Fruit fly (Drosophila melanogaster): ENCODE results near the gene mthl7.
A peak's percentile ranks its signal among the peaks of the same experiment; 100 is the strongest.

mthl7 gene

dm6 chr3L:8187397-8187811 lies 7.1 kb upstream of the mthl7 start (continued):
- TF ChIP-seq CG2116 (GFP tag; optimal IDR thresholded peaks at IDR 0.05) = no peak
- peak; percentile 33; the same call in 2 of the 3 replicates for TF ChIP-seq dysf (GFP tag; IDR thresholded peaks at IDR 0.05)
- peak; percentile 79 for TF ChIP-seq Med (GFP tag)
- peak; percentile 42; the same call in 1 of the 2 replicates for TF ChIP-seq CG32532 (GFP tag; IDR thresholded peaks at IDR 0.05)
- no peak for TF ChIP-seq Kr (GFP tag; optimal IDR thresholded peaks at IDR 0.05)
- no peak for TF ChIP-seq CG1602 (GFP tag; optimal IDR thresholded peaks at IDR 0.05)
- no peak for TF ChIP-seq br (optimal IDR thresholded peaks at IDR 0.05)
- no peak for TF ChIP-seq tio (GFP tag; optimal IDR thresholded peaks at IDR 0.05)
- no peak for TF ChIP-seq stc (GFP tag; IDR thresholded peaks at IDR 0.05)
- TF ChIP-seq Hsf (GFP tag; optimal IDR thresholded peaks at IDR 0.05) = no peak
- TF ChIP-seq CG9437 (GFP tag; optimal IDR thresholded peaks at IDR 0.05) = peak; percentile 94
- TF ChIP-seq CG11093 (GFP tag; IDR thresholded peaks at IDR 0.05) = no peak
- peak; percentile 21; the same call in 1 of the 2 replicates for TF ChIP-seq nerfin-2 (GFP tag; IDR thresholded peaks at IDR 0.05; ENCODE audit: partially characterized antibody)
- TF ChIP-seq Mes4 (GFP tag; optimal IDR thresholded peaks at IDR 0.05) = no peak
- TF ChIP-seq CG4282 (GFP tag; optimal IDR thresholded peaks at IDR 0.05) = no peak
- TF ChIP-seq sqz (GFP tag; optimal IDR thresholded peaks at IDR 0.05) = no peak
- no peak for TF ChIP-seq CG7839 (tag; optimal IDR thresholded peaks at IDR 0.05)
- no peak for TF ChIP-seq Chrac-16 (GFP tag; optimal IDR thresholded peaks at IDR 0.05)
- TF ChIP-seq Side (GFP tag; optimal IDR thresholded peaks at IDR 0.05) = no peak
- TF ChIP-seq CG32767 (GFP tag; IDR thresholded peaks at IDR 0.05) = no peak
- TF ChIP-seq CHES-1-like (GFP tag; optimal IDR thresholded peaks at IDR 0.05) = no peak
- no peak for TF ChIP-seq so (GFP tag; IDR thresholded peaks at IDR 0.05)
- TF ChIP-seq CG16863 (GFP tag; optimal IDR thresholded peaks at IDR 0.05) = no peak
- TF ChIP-seq CG31365 (tag; optimal IDR thresholded peaks at IDR 0.05) = no peak
- no peak for TF ChIP-seq CG5180 (GFP tag; optimal IDR thresholded peaks at IDR 0.05)
- TF ChIP-seq zen (tag; optimal IDR thresholded peaks at IDR 0.05) = no peak
- TF ChIP-seq Hr3 (GFP tag; optimal IDR thresholded peaks at IDR 0.05) = no peak
- no peak for TF ChIP-seq B-H2 (GFP tag; optimal IDR thresholded peaks at IDR 0.05)
- no peak for TF ChIP-seq D19B (GFP tag; optimal IDR thresholded peaks at IDR 0.05)
- no peak for TF ChIP-seq H2.0 (GFP tag; IDR thresholded peaks at IDR 0.05)
- no peak for TF ChIP-seq CG30403 (GFP tag; optimal IDR thresholded peaks at IDR 0.05)
- TF ChIP-seq crp (GFP tag; optimal IDR thresholded peaks at IDR 0.05) = no peak
- TF ChIP-seq Hr78 (GFP tag; optimal IDR thresholded peaks at IDR 0.05) = no peak
- TF ChIP-seq Optix (GFP tag; IDR thresholded peaks at IDR 0.05) = 0 out of 3 replicates have a peak, but pooled peaks have one; percentile 32
- no peak for TF ChIP-seq CG12769 (tag; optimal IDR thresholded peaks at IDR 0.05)
- TF ChIP-seq ci (GFP tag; IDR thresholded peaks at IDR 0.05) = no peak
- TF ChIP-seq row (GFP tag; IDR thresholded peaks at IDR 0.05) = peak; percentile 34; the same call in 2 of the 3 replicates
- TF ChIP-seq pros (GFP tag; optimal IDR thresholded peaks at IDR 0.05) = no peak
- no peak for TF ChIP-seq CG8924 (tag; optimal IDR thresholded peaks at IDR 0.05)
- TF ChIP-seq CG14667 (GFP tag; IDR thresholded peaks at IDR 0.05) = no peak
- no peak for TF ChIP-seq hkb (optimal IDR thresholded peaks at IDR 0.05)
- TF ChIP-seq hkb (GFP tag; IDR thresholded peaks at IDR 0.05) = peak; percentile 20; the same call in 1 of the 2 replicates
- no peak for TF ChIP-seq Oli (tag; optimal IDR thresholded peaks at IDR 0.05)
- TF ChIP-seq CG3407 (GFP tag; optimal IDR thresholded peaks at IDR 0.05) = no peak
- no peak for TF ChIP-seq NC2β (GFP tag; optimal IDR thresholded peaks at IDR 0.05)
- TF ChIP-seq CG11504 (tag; optimal IDR thresholded peaks at IDR 0.05) = no peak
- TF ChIP-seq PHDP (tag; optimal IDR thresholded peaks at IDR 0.05) = no peak
- TF ChIP-seq Xbp1 (GFP tag; optimal IDR thresholded peaks at IDR 0.05) = no peak
- no peak for TF ChIP-seq CG15696 (tag; optimal IDR thresholded peaks at IDR 0.05)
- no peak for TF ChIP-seq Ravus (GFP tag; IDR thresholded peaks at IDR 0.05)
- no peak for TF ChIP-seq CG13123 (GFP tag; optimal IDR thresholded peaks at IDR 0.05)
- no peak for TF ChIP-seq Camta (GFP tag; optimal IDR thresholded peaks at IDR 0.05)
